Fruit fly (Drosophila melanogaster): Measurements from ENCODE around the gene elm.

- TF ChIP-seq h (GFP tag; optimal IDR thresholded peaks at IDR 0.05) = no peak
- no peak for TF ChIP-seq OdsH (GFP tag; optimal IDR thresholded peaks at IDR 0.05)
- TF ChIP-seq CG32264 (GFP tag; optimal IDR thresholded peaks at IDR 0.05) = no peak
- no peak for TF ChIP-seq Mio (GFP tag; optimal IDR thresholded peaks at IDR 0.05)
- no peak for TF ChIP-seq usp (GFP tag; optimal IDR thresholded peaks at IDR 0.05)
- no peak for TF ChIP-seq psq (GFP tag; optimal IDR thresholded peaks at IDR 0.05)
- TF ChIP-seq Myc (optimal IDR thresholded peaks at IDR 0.05) = no peak
- TF ChIP-seq ey (GFP tag; optimal IDR thresholded peaks at IDR 0.05) = no peak
- no peak for TF ChIP-seq woc (GFP tag; optimal IDR thresholded peaks at IDR 0.05)
- no peak for TF ChIP-seq pan (optimal IDR thresholded peaks at IDR 0.05)
- TF ChIP-seq fru (GFP tag; optimal IDR thresholded peaks at IDR 0.05) = no peak
- TF ChIP-seq br (GFP tag; optimal IDR thresholded peaks at IDR 0.05) = no peak
- no peak for TF ChIP-seq Dif (GFP tag; optimal IDR thresholded peaks at IDR 0.05; ENCODE audit: partially characterized antibody)
These were observed 35.0 kb upstream of the elm start for dm6 chr3R:5689626-5690025.

Measured in whole organism, wandering third instar larva.